Fruit fly (Drosophila melanogaster) whole organism, embryonic: ENCODE measurements around the gene mRpS2.

Source experiments
- ATbp ChIP-seq: fragments of 200-800 bp; sonication (Bioruptor generic); optimal IDR thresholded peaks from 2 replicates; lab custom pipeline; 2017; ENCODE audit warnings: missing biosample characterization, mild to moderate bottlenecking, missing genetic modification characterization, missing genetic modification reagents
- Atf6 ChIP-seq: fragments of 200-800 bp; sonication (Bioruptor generic); IDR thresholded peaks from 2 replicates; pipeline ENCODE4 v1.3.6; 2022; ENCODE audit warnings: missing biosample characterization, missing genetic modification characterization
- CG10274 ChIP-seq: fragments of 200-800 bp; sonication (Bioruptor generic); optimal IDR thresholded peaks from 3 replicates; lab custom pipeline; 2017; ENCODE audit warnings: missing biosample characterization, mild to moderate bottlenecking, missing genetic modification characterization
- CG10366 ChIP-seq: fragments of 200-800 bp; sonication (Bioruptor generic); IDR thresholded peaks from 2 replicates; pipeline ENCODE4 v1.3.6; 2022; ENCODE audit warnings: missing biosample characterization, missing genetic modification characterization
- CG11456 ChIP-seq: fragments of 200-800 bp; sonication (Bioruptor generic); IDR thresholded peaks from 3 replicates; pipeline ENCODE4 v1.3.6; 2022; ENCODE audit warnings: missing biosample characterization, missing genetic modification characterization
- CG1233 ChIP-seq: fragments of 200-800 bp; sonication (Bioruptor generic); optimal IDR thresholded peaks from 4 replicates; lab custom pipeline; 2018; ENCODE audit warnings: missing biosample characterization, mild to moderate bottlenecking, missing genetic modification characterization
- CG14050 ChIP-seq: fragments of 200-800 bp; sonication (Bioruptor generic); IDR thresholded peaks from 3 replicates; pipeline ENCODE4 v1.3.6; 2022; ENCODE audit warnings: missing biosample characterization, missing genetic modification characterization
- CG1529 ChIP-seq: fragments of 200-800 bp; sonication (Bioruptor generic); optimal IDR thresholded peaks from 3 replicates; lab custom pipeline; 2018; ENCODE audit warnings: missing biosample characterization, missing genetic modification characterization
- CG15601 ChIP-seq: fragments of 200-800 bp; sonication (Bioruptor generic); optimal IDR thresholded peaks from 3 replicates; lab custom pipeline; 2019; ENCODE audit warnings: missing biosample characterization, mild to moderate bottlenecking, missing genetic modification characterization, moderate library complexity
- CG17385 ChIP-seq: fragments of 200-800 bp; sonication (Bioruptor generic); optimal IDR thresholded peaks from 3 replicates; lab custom pipeline; 2018; ENCODE audit warnings: missing biosample characterization, mild to moderate bottlenecking, missing genetic modification characterization
- CG17568 ChIP-seq: fragments of 200-800 bp; sonication (Bioruptor generic); optimal IDR thresholded peaks from 2 replicates; lab custom pipeline; 2018; ENCODE audit warnings: missing biosample characterization, mild to moderate bottlenecking, missing genetic modification characterization, moderate library complexity
- CG2202 ChIP-seq: fragments of 200-800 bp; sonication (Bioruptor generic); optimal IDR thresholded peaks from 2 replicates; lab custom pipeline; 2018; ENCODE audit warnings: missing biosample characterization, mild to moderate bottlenecking, missing genetic modification characterization
- CG4360 ChIP-seq: fragments of 200-800 bp; sonication (Bioruptor generic); IDR thresholded peaks from 2 replicates; pipeline ENCODE4 v1.3.6; 2022; ENCODE audit warnings: missing biosample characterization, missing genetic modification characterization
- CG43689 ChIP-seq: fragments of 200-800 bp; sonication (Bioruptor generic); IDR thresholded peaks from 2 replicates; pipeline ENCODE4 v1.3.6; 2022; ENCODE audit warnings: missing biosample characterization, missing genetic modification characterization
- CG6765 ChIP-seq: fragments of 200-800 bp; sonication (Bioruptor generic); optimal IDR thresholded peaks from 3 replicates; lab custom pipeline; 2017; ENCODE audit warnings: missing biosample characterization, mild to moderate bottlenecking, missing genetic modification characterization
- CG6854 ChIP-seq: fragments of 200-800 bp; sonication (Bioruptor generic); optimal IDR thresholded peaks from 3 replicates; lab custom pipeline; 2017; ENCODE audit warnings: missing biosample characterization, mild to moderate bottlenecking, missing genetic modification characterization
- CG7372 ChIP-seq: fragments of 200-800 bp; sonication (Bioruptor generic); IDR thresholded peaks from 2 replicates; pipeline ENCODE4 v1.3.6; 2022; ENCODE audit warnings: missing biosample characterization, missing genetic modification characterization
- CG8290 ChIP-seq, 3 experiments: fragments of 200-800 bp; sonication (Bioruptor generic); optimal IDR thresholded peaks; 2 replicates each; lab custom pipeline; 2016 to 2019; ENCODE audit warnings: missing biosample characterization in 3 of 3, missing genetic modification characterization in 3 of 3, mild to moderate bottlenecking in 2 of 3, moderate library complexity in 1 of 3
- CG9437 ChIP-seq: fragments of 200-800 bp; sonication (Bioruptor generic); optimal IDR thresholded peaks from 2 replicates; lab custom pipeline; 2018; ENCODE audit warnings: missing biosample characterization, mild to moderate bottlenecking, missing genetic modification characterization
- Hmx ChIP-seq: fragments of 200-800 bp; sonication (Bioruptor generic); optimal IDR thresholded peaks from 2 replicates; lab custom pipeline; 2016; ENCODE audit warnings: missing biosample characterization, missing genetic modification characterization
- Lhr ChIP-seq: fragments of 200-800 bp; sonication (Bioruptor generic); optimal IDR thresholded peaks from 3 replicates; lab custom pipeline; 2017; ENCODE audit warnings: mild to moderate bottlenecking, missing biosample characterization, missing genetic modification reagents, missing genetic modification characterization
- Lim3 ChIP-seq: fragments of 200-800 bp; sonication (Bioruptor generic); IDR thresholded peaks from 2 replicates; pipeline ENCODE4 v1.3.6; 2022; ENCODE audit warnings: missing biosample characterization, missing genetic modification characterization
- Nf-YA ChIP-seq: fragments of 200-800 bp; sonication (Bioruptor generic); IDR thresholded peaks from 2 replicates; pipeline ENCODE4 v1.3.6; 2022; ENCODE audit warnings: missing biosample characterization, missing genetic modification characterization
- Oli ChIP-seq: fragments of 200-800 bp; sonication (Bioruptor generic); optimal IDR thresholded peaks from 2 replicates; lab custom pipeline; 2018; ENCODE audit warnings: missing biosample characterization, mild to moderate bottlenecking, missing genetic modification characterization, moderate library complexity
- Poxn ChIP-seq: fragments of 200-800 bp; sonication (Bioruptor generic); IDR thresholded peaks from 2 replicates; pipeline ENCODE4 v1.3.6; 2022; ENCODE audit warnings: missing biosample characterization, missing genetic modification characterization
- Ptx1 ChIP-seq: fragments of 200-800 bp; sonication (Bioruptor generic); IDR thresholded peaks from 2 replicates; pipeline ENCODE4 v1.3.6; 2022; ENCODE audit warnings: missing biosample characterization, missing genetic modification characterization
- Rfx ChIP-seq: fragments of 200-800 bp; sonication (Bioruptor generic); IDR thresholded peaks from 2 replicates; pipeline ENCODE4 v1.3.6; 2022; ENCODE audit warnings: missing biosample characterization, missing genetic modification characterization
- Sin3A ChIP-seq: fragments of >200 bp; optimal IDR thresholded peaks from 2 replicates; lab custom pipeline; 2018
- ab ChIP-seq: fragments of 200-800 bp; sonication (Bioruptor generic); optimal IDR thresholded peaks from 2 replicates; lab custom pipeline; 2016; ENCODE audit warnings: missing biosample characterization, missing genetic modification characterization
- aop ChIP-seq: fragments of 200-800 bp; sonication (Bioruptor generic); IDR thresholded peaks from 2 replicates; pipeline ENCODE4 v1.3.6; 2022; ENCODE audit warnings: missing biosample characterization, missing genetic modification characterization
- bowl ChIP-seq: fragments of 200-800 bp; sonication (Bioruptor generic); IDR thresholded peaks from 2 replicates; pipeline ENCODE4 v1.3.6; 2022; ENCODE audit warnings: missing biosample characterization, missing genetic modification characterization
- caup ChIP-seq: fragments of 200-800 bp; sonication (Bioruptor generic); optimal IDR thresholded peaks from 3 replicates; lab custom pipeline; 2017; ENCODE audit warnings: missing biosample characterization, mild to moderate bottlenecking, missing genetic modification characterization, moderate library complexity; ENCODE audit not compliant: severe bottlenecking
- crc ChIP-seq: fragments of 200-800 bp; sonication (Bioruptor generic); optimal IDR thresholded peaks from 2 replicates; lab custom pipeline; 2016; ENCODE audit warnings: missing biosample characterization, missing genetic modification characterization
- crp ChIP-seq, 2 experiments: fragments of 200-800 bp; sonication (Bioruptor generic); optimal IDR thresholded peaks; 2 replicates in 1 of 2; 3 replicates in 1 of 2; lab custom pipeline; 2017; ENCODE audit warnings: missing biosample characterization in 2 of 2, missing genetic modification characterization in 2 of 2, mild to moderate bottlenecking in 1 of 2, moderate library complexity in 1 of 2
- en ChIP-seq: fragments of 200-800 bp; sonication (Bioruptor generic); optimal IDR thresholded peaks from 2 replicates; lab custom pipeline; 2016; ENCODE audit warnings: missing biosample characterization, missing genetic modification characterization
- fru ChIP-seq: fragments of >200 bp; optimal IDR thresholded peaks from 2 replicates; lab custom pipeline; 2017
- gro ChIP-seq: fragments of 200-800 bp; sonication (Bioruptor generic); optimal IDR thresholded peaks from 2 replicates; lab custom pipeline; 2016; ENCODE audit warnings: missing biosample characterization, missing genetic modification characterization
- gsb ChIP-seq: fragments of 200-800 bp; sonication (Bioruptor generic); IDR thresholded peaks from 2 replicates; pipeline ENCODE4 v1.3.6; 2022; ENCODE audit warnings: missing biosample characterization, missing genetic modification characterization
- hkb ChIP-seq, 2 experiments: fragments of 200-800 bp in 1 of 2; fragments of >200 bp in 1 of 2; sonication (Bioruptor generic) in 1 of 2; IDR thresholded peaks in 1 of 2; optimal IDR thresholded peaks in 1 of 2; 2 replicates each; pipeline versions ENCODE4 v1.3.6 to Lab custom; 2017 to 2022; ENCODE audit warnings: missing biosample characterization in 1 of 2, missing genetic modification characterization in 1 of 2
- kah ChIP-seq: fragments of 200-800 bp; sonication (Bioruptor generic); optimal IDR thresholded peaks from 2 replicates; lab custom pipeline; 2018; ENCODE audit warnings: missing biosample characterization, mild to moderate bottlenecking, missing genetic modification characterization
- kni ChIP-seq: fragments of 200-800 bp; sonication (Bioruptor generic); optimal IDR thresholded peaks from 3 replicates; lab custom pipeline; 2017; ENCODE audit warnings: mild to moderate bottlenecking, missing biosample characterization, missing genetic modification reagents, missing genetic modification characterization
- nom ChIP-seq: fragments of 200-800 bp; sonication (Bioruptor generic); optimal IDR thresholded peaks from 2 replicates; lab custom pipeline; 2017; ENCODE audit warnings: missing biosample characterization, missing genetic modification characterization, mild to moderate bottlenecking, moderate library complexity, missing genetic modification reagents
- odd ChIP-seq: fragments of 200-800 bp; sonication (Bioruptor generic); optimal IDR thresholded peaks from 2 replicates; lab custom pipeline; 2017; ENCODE audit warnings: missing biosample characterization, mild to moderate bottlenecking, missing genetic modification characterization
- pnt ChIP-seq: fragments of 200-800 bp; sonication (Bioruptor generic); optimal IDR thresholded peaks from 3 replicates; lab custom pipeline; 2016; ENCODE audit warnings: missing biosample characterization, missing genetic modification characterization
- prd ChIP-seq, 3 experiments: fragments of >200 bp in 2 of 3; fragments of 200-800 bp in 1 of 3; sonication (Bioruptor generic) in 1 of 3; optimal IDR thresholded peaks in 2 of 3; IDR thresholded peaks in 1 of 3; 2 replicates in 2 of 3; 3 replicates in 1 of 3; pipeline versions ENCODE4 v1.3.6 to Lab custom; 2017 to 2022; ENCODE audit warnings: missing biosample characterization in 1 of 3, missing genetic modification characterization in 1 of 3
- row ChIP-seq: fragments of 200-800 bp; sonication (Bioruptor generic); IDR thresholded peaks from 3 replicates; pipeline ENCODE4 v1.3.6; 2022; ENCODE audit warnings: missing biosample characterization, missing genetic modification characterization
- sisA ChIP-seq: fragments of 200-800 bp; sonication (Bioruptor generic); IDR thresholded peaks from 2 replicates; pipeline ENCODE4 v1.3.6; 2022; ENCODE audit warnings: missing biosample characterization, missing genetic modification characterization
- sr ChIP-seq: fragments of 200-800 bp; sonication (Bioruptor generic); IDR thresholded peaks from 3 replicates; pipeline ENCODE4 v1.3.6; 2022; ENCODE audit warnings: missing biosample characterization, missing genetic modification characterization
- stc ChIP-seq: fragments of 200-800 bp; sonication (Bioruptor generic); IDR thresholded peaks from 2 replicates; pipeline ENCODE4 v1.3.6; 2022; ENCODE audit warnings: missing biosample characterization, missing genetic modification characterization

mRpS2 gene

dm6 chr2L:4810697-4811490 is 39.3 kb downstream of the mRpS2 start (continued):
- no peak for TF ChIP-seq prd (optimal IDR thresholded peaks at IDR 0.05; lab: Kevin White, UChicago)
- no peak; the same call in 2 of the 3 replicates for TF ChIP-seq prd (GFP tag; IDR thresholded peaks at IDR 0.05; lab: Robert Waterston, UW)
- no peak for TF ChIP-seq Lim3 (GFP tag; lab: Robert Waterston, UW)
- TF ChIP-seq fru = no peak
- TF ChIP-seq en (GFP tag; lab: Kevin White, UChicago) = no peak
- TF ChIP-seq Poxn (GFP tag; lab: Robert Waterston, UW) = no peak
- TF ChIP-seq hkb (optimal IDR thresholded peaks at IDR 0.05; lab: Kevin White, UChicago) = no peak
- TF ChIP-seq hkb (GFP tag; IDR thresholded peaks at IDR 0.05; lab: Robert Waterston, UW) = peak; percentile 46
- TF ChIP-seq Rfx = peak; percentile 58
- TF ChIP-seq CG1233 (GFP tag; lab: Kevin White, UChicago) = peak; percentile 67
- no peak for TF ChIP-seq gro
- TF ChIP-seq odd (GFP tag; lab: Kevin White, UChicago) = peak; percentile 73
- TF ChIP-seq CG15601 = peak; percentile 54
- peak; percentile 96 for TF ChIP-seq row (GFP tag; lab: Robert Waterston, UW)
- no peak for TF ChIP-seq Lhr
- TF ChIP-seq Hmx (GFP tag; lab: Kevin White, UChicago) = peak; percentile 53
- TF ChIP-seq crp (GFP tag; optimal IDR thresholded peaks at IDR 0.05; lab: Kevin White, UChicago) = peak; percentile 14 to 72
- peak; percentile 68 for TF ChIP-seq caup (GFP tag; lab: Kevin White, UChicago)
- TF ChIP-seq CG17385 (GFP tag; lab: Kevin White, UChicago) = peak; percentile 64
- TF ChIP-seq CG4360 (GFP tag; lab: Robert Waterston, UW) = no peak
- no peak for TF ChIP-seq CG10366
- TF ChIP-seq pnt = no peak
- peak; percentile 32 for TF ChIP-seq CG2202
- no peak for TF ChIP-seq CG17568 (GFP tag; lab: Kevin White, UChicago)
- peak; percentile 86 for TF ChIP-seq CG9437 (GFP tag; lab: Kevin White, UChicago)
- TF ChIP-seq stc (GFP tag; lab: Robert Waterston, UW) = no peak
- no peak for TF ChIP-seq kah (GFP tag; lab: Kevin White, UChicago)
- no peak for TF ChIP-seq bowl (GFP tag; lab: Robert Waterston, UW)
- no peak for TF ChIP-seq Sin3A (lab: Kevin White, UChicago)
- TF ChIP-seq Oli (tag; lab: Kevin White, UChicago) = peak; percentile 83
- TF ChIP-seq Atf6 (GFP tag; lab: Robert Waterston, UW) = 0 out of 2 replicates have a peak, but pooled peaks have one; percentile 42
- peak; percentile 26 for TF ChIP-seq CG8290 (GFP tag; optimal IDR thresholded peaks at IDR 0.05; lab: Kevin White, UChicago)
- TF ChIP-seq CG8290 (tag; optimal IDR thresholded peaks at IDR 0.05; lab: Kevin White, UChicago) = no peak
- TF ChIP-seq Nf-YA (GFP tag; lab: Robert Waterston, UW) = no peak
- TF ChIP-seq CG11456 (GFP tag; lab: Robert Waterston, UW) = 0 out of 3 replicates have a peak, but pooled peaks have one; percentile 58
- TF ChIP-seq CG1529 (GFP tag; lab: Kevin White, UChicago) = peak; percentile 54
- no peak for TF ChIP-seq CG6765 (GFP tag; lab: Kevin White, UChicago)
- TF ChIP-seq sr = no peak
- TF ChIP-seq aop (GFP tag; lab: Robert Waterston, UW) = no peak
- TF ChIP-seq CG10274 (GFP tag; lab: Kevin White, UChicago) = peak; percentile 52
- TF ChIP-seq crc (GFP tag; lab: Kevin White, UChicago) = no peak
- TF ChIP-seq gsb (GFP tag; lab: Robert Waterston, UW) = no peak
- peak; percentile 16; the same call in 1 of the 3 replicates for TF ChIP-seq CG14050 (GFP tag; lab: Robert Waterston, UW)
- TF ChIP-seq CG7372 (GFP tag; lab: Robert Waterston, UW) = no peak
- peak; percentile 89 for TF ChIP-seq kni
- peak; percentile 60 for TF ChIP-seq ATbp (GFP tag; lab: Kevin White, UChicago)
- peak; percentile 52 for TF ChIP-seq sisA (GFP tag; lab: Robert Waterston, UW)
- TF ChIP-seq CG6854 (GFP tag; lab: Kevin White, UChicago) = peak; percentile 24
- TF ChIP-seq nom (GFP tag; lab: Kevin White, UChicago) = peak; percentile 8
- TF ChIP-seq Ptx1 (GFP tag; lab: Robert Waterston, UW) = peak; percentile 68
- no peak for TF ChIP-seq ab
- no peak for TF ChIP-seq CG43689 (GFP tag; lab: Robert Waterston, UW)
